Fruit fly (Drosophila melanogaster): ENCODE data around the gene CG3634.

CG3634 gene

DNA sequence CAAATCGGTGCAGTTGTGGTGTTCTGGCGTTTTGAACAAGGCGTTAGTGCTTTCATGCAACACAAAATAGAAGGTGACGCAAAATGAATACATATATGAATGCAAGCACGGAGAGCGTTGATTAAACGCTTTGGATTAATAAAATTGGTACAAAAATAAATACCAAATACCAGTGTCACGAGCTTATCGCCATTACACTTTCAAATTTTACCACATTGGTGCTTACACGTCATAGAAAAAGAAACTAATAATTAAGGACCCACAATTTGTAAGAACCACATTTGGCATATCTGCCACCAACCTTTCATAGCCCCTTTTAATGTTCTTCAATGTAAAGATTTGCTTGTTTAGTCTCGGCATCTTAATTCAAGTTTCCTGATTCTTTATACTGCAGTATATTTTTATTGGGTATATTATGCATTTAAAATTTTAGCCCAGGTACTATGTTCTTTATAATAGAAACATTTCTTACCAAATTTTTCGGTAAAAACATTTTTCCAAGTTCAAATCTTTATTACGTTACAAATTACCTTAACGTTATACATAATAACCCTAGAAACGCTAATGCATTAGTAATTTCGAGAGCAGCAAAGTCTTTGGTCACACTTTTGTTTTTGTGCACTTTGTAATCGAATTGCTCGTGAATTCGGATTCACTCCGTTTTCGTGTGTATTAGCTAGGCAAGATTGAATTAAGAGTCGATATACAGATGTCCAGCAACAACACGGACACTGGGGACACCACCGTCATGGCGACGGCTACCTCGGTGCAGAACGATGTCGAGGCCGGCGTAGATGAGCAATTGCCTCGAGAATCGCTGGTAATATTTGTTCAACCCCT is 30.6 kb downstream of the CG3634 start, which contains the start of the genes Pex16 and Pex14 (continued):
- peak; percentile 74 for TF ChIP-seq eg (GFP tag; IDR thresholded peaks at IDR 0.05)
- no peak for TF ChIP-seq CG8119 (GFP tag; IDR thresholded peaks at IDR 0.05)
- TF ChIP-seq Eip78C (GFP tag) = peak; percentile 89
- peak; percentile 41 for TF ChIP-seq Lpt (GFP tag; optimal IDR thresholded peaks at IDR 0.05)
- no peak for TF ChIP-seq CG8632 (GFP tag; optimal IDR thresholded peaks at IDR 0.05)
- peak; percentile 51 for TF ChIP-seq Gug (GFP tag; IDR thresholded peaks at IDR 0.05)
- TF ChIP-seq CG6792 (GFP tag; optimal IDR thresholded peaks at IDR 0.05) = peak; percentile 61
- TF ChIP-seq Smox (GFP tag; optimal IDR thresholded peaks at IDR 0.05) = no peak
- TF ChIP-seq CG9139 (GFP tag; optimal IDR thresholded peaks at IDR 0.05) = no peak
- peak; percentile 38 for TF ChIP-seq CG7368 (GFP tag; optimal IDR thresholded peaks at IDR 0.05)
- no peak for TF ChIP-seq vri (GFP tag; optimal IDR thresholded peaks at IDR 0.05)
- no peak for TF ChIP-seq CG32006 (GFP tag; optimal IDR thresholded peaks at IDR 0.05)
- TF ChIP-seq lz (GFP tag; optimal IDR thresholded peaks at IDR 0.05) = peak; percentile 83
- no peak for TF ChIP-seq CG34406 (GFP tag; optimal IDR thresholded peaks at IDR 0.05)
- peak; percentile 51 for TF ChIP-seq fd59A (GFP tag; optimal IDR thresholded peaks at IDR 0.05)
- TF ChIP-seq Hr4 (GFP tag; optimal IDR thresholded peaks at IDR 0.05) = peak; percentile 77
- TF ChIP-seq Blimp-1 (GFP tag; optimal IDR thresholded peaks at IDR 0.05) = peak; percentile 12
- TF ChIP-seq achi (GFP tag; optimal IDR thresholded peaks at IDR 0.05) = peak; percentile 55
- peak; percentile 59 for TF ChIP-seq CG15336 (GFP tag; IDR thresholded peaks at IDR 0.05)
- TF ChIP-seq Met (GFP tag; optimal IDR thresholded peaks at IDR 0.05) = no peak
- TF ChIP-seq CG11762 (GFP tag; optimal IDR thresholded peaks at IDR 0.05; ENCODE audit: insufficient read depth) = peak; percentile 46
- TF ChIP-seq CG16779 (tag; optimal IDR thresholded peaks at IDR 0.05) = peak; percentile 12
- no peak for TF ChIP-seq CG1621 (tag; optimal IDR thresholded peaks at IDR 0.05)
- TF ChIP-seq Hr38 (GFP tag; optimal IDR thresholded peaks at IDR 0.05) = no peak
- TF ChIP-seq Ets96B (tag; optimal IDR thresholded peaks at IDR 0.05) = peak; percentile 37
- peak in 1 of 2 experiments; percentile 51 for TF ChIP-seq salr (GFP tag; optimal IDR thresholded peaks at IDR 0.05)
- TF ChIP-seq acj6 (GFP tag; optimal IDR thresholded peaks at IDR 0.05) = peak; percentile 74
- no peak for TF ChIP-seq OdsH (GFP tag; optimal IDR thresholded peaks at IDR 0.05)
- peak; percentile 27 for TF ChIP-seq dac (GFP tag; optimal IDR thresholded peaks at IDR 0.05)
- TF ChIP-seq Sox14 (GFP tag; optimal IDR thresholded peaks at IDR 0.05) = peak; percentile 75
- peak; percentile 27 for TF ChIP-seq fkh (GFP tag; optimal IDR thresholded peaks at IDR 0.05)
- TF ChIP-seq dsx (GFP tag; optimal IDR thresholded peaks at IDR 0.05; ENCODE audit: poor library complexity, severe bottlenecking) = peak; percentile 48
- peak; percentile 66 for TF ChIP-seq CG11902 (GFP tag; optimal IDR thresholded peaks at IDR 0.05)
- TF ChIP-seq Eip93F (GFP tag; optimal IDR thresholded peaks at IDR 0.05) = no peak
- TF ChIP-seq cyc (GFP tag; optimal IDR thresholded peaks at IDR 0.05) = peak; percentile 83
- peak; percentile 75 for TF ChIP-seq CG3919 (GFP tag; optimal IDR thresholded peaks at IDR 0.05)
- no peak for TF ChIP-seq CG4318 (GFP tag; optimal IDR thresholded peaks at IDR 0.05)
- no peak for TF ChIP-seq Eip75B (GFP tag; optimal IDR thresholded peaks at IDR 0.05)
- TF ChIP-seq Hr39 (GFP tag; optimal IDR thresholded peaks at IDR 0.05) = peak; percentile 87
- peak; percentile 78 for TF ChIP-seq pdm3 (GFP tag; optimal IDR thresholded peaks at IDR 0.05)

DNA sequence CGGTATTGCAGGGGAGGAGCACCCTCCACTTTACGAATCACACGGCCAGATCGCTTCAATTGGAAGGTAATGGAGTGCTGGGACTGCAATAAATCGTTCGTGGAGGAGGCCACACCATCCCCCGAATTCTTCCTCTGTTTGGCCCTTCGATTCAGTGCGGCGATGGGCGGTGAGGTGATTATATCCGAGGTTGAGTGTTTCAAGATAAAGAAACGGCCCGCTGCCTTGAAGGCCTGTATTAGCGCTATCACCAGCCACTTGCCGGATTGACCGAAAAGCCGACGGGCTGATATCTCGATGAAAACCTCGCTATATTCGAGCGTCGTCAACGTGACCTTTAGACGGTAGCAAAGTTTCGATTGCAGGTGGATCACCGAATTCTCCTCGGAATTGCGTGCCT is 31.6 kb downstream of the CG3634 start:
- TF ChIP-seq CG6276 (GFP tag; optimal IDR thresholded peaks at IDR 0.05) (no peak), CG34406 (GFP tag; optimal IDR thresholded peaks at IDR 0.05) (no peak), vri (GFP tag; optimal IDR thresholded peaks at IDR 0.05) (no peak), CG9139 (GFP tag; optimal IDR thresholded peaks at IDR 0.05) (no peak), CG8319 (GFP tag; optimal IDR thresholded peaks at IDR 0.05) (no peak), CG11762 (GFP tag; optimal IDR thresholded peaks at IDR 0.05; ENCODE audit: insufficient read depth) (no peak)
